Fruit fly (Drosophila melanogaster) whole organism, embryonic: ENCODE data around the gene CG44838.

Experiments
- BEAF-32 ChIP-seq: fragments of 200-800 bp; sonication (Bioruptor generic); optimal IDR thresholded peaks from 3 replicates; lab custom pipeline; 2017; ENCODE audit warnings: missing biosample characterization, missing genetic modification characterization, mild to moderate bottlenecking, moderate library complexity, missing genetic modification reagents
- CG1233 ChIP-seq: fragments of 200-800 bp; sonication (Bioruptor generic); optimal IDR thresholded peaks from 4 replicates; lab custom pipeline; 2018; ENCODE audit warnings: missing biosample characterization, mild to moderate bottlenecking, missing genetic modification characterization
- CG17186 ChIP-seq: fragments of 200-800 bp; sonication (Bioruptor generic); optimal IDR thresholded peaks from 3 replicates; lab custom pipeline; 2017; ENCODE audit warnings: missing biosample characterization, missing genetic modification reagents, missing genetic modification characterization
- prd ChIP-seq, 3 experiments: fragments of >200 bp in 2 of 3; fragments of 200-800 bp in 1 of 3; sonication (Bioruptor generic) in 1 of 3; optimal IDR thresholded peaks in 2 of 3; IDR thresholded peaks in 1 of 3; 2 replicates in 2 of 3; 3 replicates in 1 of 3; pipeline versions ENCODE4 v1.3.6 to Lab custom; 2017 to 2022; ENCODE audit warnings: missing biosample characterization in 1 of 3, missing genetic modification characterization in 1 of 3
- pzg ChIP-seq: fragments of 200-800 bp; sonication (Bioruptor generic); optimal IDR thresholded peaks from 3 replicates; lab custom pipeline; 2018; ENCODE audit warnings: missing biosample characterization, mild to moderate bottlenecking, missing genetic modification characterization, moderate library complexity

DNA sequence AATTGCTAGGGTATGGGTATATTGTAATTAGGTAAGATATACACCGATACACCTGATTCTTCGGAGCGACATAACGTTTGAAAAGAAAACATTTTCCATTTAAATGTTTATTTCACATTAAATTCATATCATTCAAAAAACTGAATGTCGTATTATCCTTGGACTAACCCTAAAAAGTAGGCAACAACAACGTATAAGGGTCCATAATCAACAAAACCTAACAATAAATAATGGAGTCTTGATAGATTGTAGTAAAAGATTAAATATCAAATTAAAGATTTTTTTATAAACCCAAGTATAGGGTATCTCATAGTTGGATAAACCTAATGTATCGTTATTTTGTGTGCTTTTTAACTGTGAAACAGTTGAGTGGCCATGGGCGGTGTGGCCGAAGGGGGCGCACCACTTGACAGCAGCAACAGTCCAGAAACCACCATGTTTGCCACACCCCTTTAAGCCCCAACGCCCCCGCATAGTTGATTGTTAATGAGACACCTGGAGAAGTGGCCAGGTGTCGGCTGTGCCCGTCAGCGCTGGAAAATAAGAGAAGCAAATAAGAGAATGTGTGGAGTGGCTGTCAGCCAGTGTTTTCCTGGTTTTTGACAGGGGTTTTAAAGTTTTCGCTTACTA, 7.5 kb downstream of the CG44838 start:
- TF ChIP-seq CG1233 (no peak), CG17186 (no peak), BEAF-32 (no peak), pzg (GFP tag; lab: Kevin White, UChicago) (no peak), prd (optimal IDR thresholded peaks at IDR 0.05; lab: Kevin White, UChicago) (no peak), prd (GFP tag; IDR thresholded peaks at IDR 0.05; lab: Robert Waterston, UW) (no peak)
